Fruit fly (Drosophila melanogaster): Measurements from ENCODE around the gene Plc21C.
A peak's percentile ranks its signal among the peaks of the same experiment; 100 is the strongest.

The Plc21C gene

dm6 chr2L:319159-319558 is 13.4 kb downstream of the Plc21C start, which contains the start of gene CG11912:
CG11912 (minus strand) TSS chr2L:319259.
- no peak for TF ChIP-seq CG17801 (GFP tag; optimal IDR thresholded peaks at IDR 0.05; ENCODE audit: partially characterized antibody)

- TF ChIP-seq CG17801 (GFP tag; optimal IDR thresholded peaks at IDR 0.05; ENCODE audit: partially characterized antibody) = no peak
Observed at dm6 chr2L:319745-320144, 14.0 kb downstream of the Plc21C start.

- TF ChIP-seq CG17801 (GFP tag; optimal IDR thresholded peaks at IDR 0.05; ENCODE audit: partially characterized antibody) = no peak
Observed at dm6 chr2L:321148-321547, 15.4 kb downstream of the Plc21C start, which contains the start of gene CG11911. CG11911 (minus strand) TSS chr2L:321248.

dm6 chr2L:321793-322192 is 16.1 kb downstream of the Plc21C start, which contains the start of gene CG33127:
CG33127 (plus strand) TSS chr2L:322101.
- no peak for TF ChIP-seq CG17801 (GFP tag; optimal IDR thresholded peaks at IDR 0.05; ENCODE audit: partially characterized antibody)

dm6 chr2L:322915-323314 is 17.2 kb downstream of the Plc21C start:
- no peak for TF ChIP-seq CG17801 (GFP tag; optimal IDR thresholded peaks at IDR 0.05; ENCODE audit: partially characterized antibody)

- TF ChIP-seq CG17801 (GFP tag; optimal IDR thresholded peaks at IDR 0.05; ENCODE audit: partially characterized antibody) = no peak
Observed at dm6 chr2L:329661-330060, 23.9 kb downstream of the Plc21C start, which contains the start of gene CG43755. CG43755 (minus strand) TSS chr2L:329761.

- TF ChIP-seq CG17801 (GFP tag; optimal IDR thresholded peaks at IDR 0.05; ENCODE audit: partially characterized antibody) = no peak
Observed at dm6 chr2L:332235-332634, 26.5 kb downstream of the Plc21C start, which contains the start of gene CG31921. CG31921 (minus strand) TSS chr2L:332335.

dm6 chr2L:346781-347180 is 41.0 kb downstream of the Plc21C start:
- no peak for TF ChIP-seq CG17801 (GFP tag; optimal IDR thresholded peaks at IDR 0.05; ENCODE audit: partially characterized antibody)

- no peak for TF ChIP-seq CG17801 (GFP tag; optimal IDR thresholded peaks at IDR 0.05; ENCODE audit: partially characterized antibody)
Observed at dm6 chr2L:347604-348003, 41.9 kb downstream of the Plc21C start.

dm6 chr2L:356234-356633 is 50.5 kb downstream of the Plc21C start:
- TF ChIP-seq CG17801 (GFP tag; optimal IDR thresholded peaks at IDR 0.05; ENCODE audit: partially characterized antibody) = no peak

dm6 chr2L:357556-358130 is 51.9 kb downstream of the Plc21C start, which contains the start of gene Ent1:
Ent1 (minus strand) TSS chr2L:357874.
- TF ChIP-seq CG17801 (GFP tag; optimal IDR thresholded peaks at IDR 0.05; ENCODE audit: partially characterized antibody) = peak; percentile 46

dm6 chr2L:366876-367275 is 61.1 kb downstream of the Plc21C start:
- no peak for TF ChIP-seq CG17801 (GFP tag; optimal IDR thresholded peaks at IDR 0.05; ENCODE audit: partially characterized antibody)

- no peak for TF ChIP-seq CG17801 (GFP tag; optimal IDR thresholded peaks at IDR 0.05; ENCODE audit: partially characterized antibody)
Observed at dm6 chr2L:368398-369008, 62.8 kb downstream of the Plc21C start.

dm6 chr2L:369811-370210 is 64.1 kb downstream of the Plc21C start:
- no peak for TF ChIP-seq CG17801 (GFP tag; optimal IDR thresholded peaks at IDR 0.05; ENCODE audit: partially characterized antibody)

- TF ChIP-seq CG17801 (GFP tag; optimal IDR thresholded peaks at IDR 0.05; ENCODE audit: partially characterized antibody) = no peak
Observed at dm6 chr2L:371747-372146, 66.0 kb downstream of the Plc21C start.

- TF ChIP-seq CG17801 (GFP tag; optimal IDR thresholded peaks at IDR 0.05; ENCODE audit: partially characterized antibody) = no peak
Observed at dm6 chr2L:377780-378222, 72.1 kb downstream of the Plc21C start, which contains the start of gene al. al (plus strand) TSS chr2L:378112.

Measured in ovary, adult (tissue).